Fruit fly (Drosophila melanogaster) whole organism, wandering third instar larva: ENCODE measurements around the gene Rhau.

Source experiments
- Abd-B ChIP-seq: fragments of >200 bp; optimal IDR thresholded peaks from 2 replicates; lab custom pipeline; 2017; ENCODE audit warnings: missing biosample characterization, missing genetic modification characterization
- CG32264 ChIP-seq: fragments of 200-800 bp; sonication (Bioruptor generic); optimal IDR thresholded peaks from 2 replicates; lab custom pipeline; 2016; ENCODE audit warnings: missing biosample characterization, missing genetic modification characterization
- CG9705 ChIP-seq: fragments of 200-800 bp; sonication (Bioruptor generic); optimal IDR thresholded peaks from 2 replicates; lab custom pipeline; 2018; ENCODE audit warnings: missing biosample characterization, mild to moderate bottlenecking, missing genetic modification characterization
- CrebA ChIP-seq: fragments of 200-800 bp; sonication (Bioruptor generic); optimal IDR thresholded peaks from 2 replicates; lab custom pipeline; 2016; ENCODE audit warnings: missing biosample characterization, mild to moderate bottlenecking, missing genetic modification characterization, borderline replicate concordance
- Dfd ChIP-seq: fragments of >200 bp; optimal IDR thresholded peaks from 2 replicates; lab custom pipeline; 2017; ENCODE audit warnings: missing biosample characterization, missing genetic modification characterization
- Dif ChIP-seq: fragments of 200-275, 200-300 bp; sonication (Bioruptor generic); optimal IDR thresholded peaks from 2 replicates; lab custom pipeline; 2018; ENCODE audit warnings: missing biosample characterization, missing genetic modification characterization; ENCODE audit not compliant: partially characterized antibody
- GATAd ChIP-seq: sonication (Bioruptor generic); optimal IDR thresholded peaks from 2 replicates; lab custom pipeline; 2016; ENCODE audit warnings: missing biosample characterization, missing genetic modification characterization
- HLH106 ChIP-seq: fragments of 200-800 bp; optimal IDR thresholded peaks from 3 replicates; lab custom pipeline; 2019; ENCODE audit warnings: missing biosample characterization, mild to moderate bottlenecking, missing genetic modification characterization, moderate library complexity
- Hnf4 ChIP-seq: fragments of 200-800 bp; sonication (Bioruptor generic); optimal IDR thresholded peaks from 2 replicates; lab custom pipeline; 2016; ENCODE audit warnings: missing biosample characterization, mild to moderate bottlenecking, missing genetic modification characterization
- Jra ChIP-seq: sonication (Bioruptor generic); optimal IDR thresholded peaks from 2 replicates; lab custom pipeline; 2016; ENCODE audit warnings: missing biosample characterization, missing genetic modification characterization
- Myc ChIP-seq: fragments of >200 bp; optimal IDR thresholded peaks from 2 replicates; lab custom pipeline; 2017
- N ChIP-seq: fragments of >200 bp; optimal IDR thresholded peaks from 2 replicates; lab custom pipeline; 2018; ENCODE audit warnings: missing biosample characterization, missing external identifiers, missing genetic modification characterization
- OdsH ChIP-seq: fragments of 200-800 bp; sonication (Bioruptor generic); optimal IDR thresholded peaks from 2 replicates; lab custom pipeline; 2016; ENCODE audit warnings: missing biosample characterization, mild to moderate bottlenecking, missing genetic modification characterization
- Rel ChIP-seq, 2 experiments: fragments of 200-800 bp; sonication (Bioruptor generic) in 1 of 2; optimal IDR thresholded peaks; 2 replicates in 1 of 2; 3 replicates in 1 of 2; lab custom pipeline; 2016 to 2019; ENCODE audit warnings: mild to moderate bottlenecking in 2 of 2, missing biosample characterization in 2 of 2, missing genetic modification characterization in 2 of 2, moderate library complexity in 1 of 2
- Sp1 ChIP-seq: fragments of 200-800 bp; sonication (Bioruptor generic); optimal IDR thresholded peaks from 3 replicates; lab custom pipeline; 2019; ENCODE audit warnings: missing biosample characterization, mild to moderate bottlenecking, missing genetic modification characterization, moderate library complexity
- Vsx2 ChIP-seq: fragments of 200-300, 225-300 bp; sonication (Bioruptor generic); optimal IDR thresholded peaks from 2 replicates; lab custom pipeline; 2018; ENCODE audit warnings: missing biosample characterization, missing genetic modification characterization; ENCODE audit not compliant: partially characterized antibody
- br ChIP-seq: fragments of 200-800 bp; sonication (Bioruptor generic); optimal IDR thresholded peaks from 2 replicates; lab custom pipeline; 2016; ENCODE audit warnings: missing biosample characterization, missing genetic modification characterization
- dl ChIP-seq, 2 experiments: fragments of 175-275, 200-275 bp in 1 of 2; fragments of 200-275 bp in 1 of 2; sonication (Bioruptor generic); optimal IDR thresholded peaks; lab custom pipeline; 2018; ENCODE audit warnings: mild to moderate bottlenecking in 2 of 2, missing biosample characterization in 2 of 2, missing genetic modification characterization in 2 of 2, moderate library complexity in 2 of 2; ENCODE audit not compliant: partially characterized antibody in 2 of 2, insufficient read depth in 1 of 2
- dmrt93B ChIP-seq: fragments of 200-800 bp; sonication (Bioruptor generic); optimal IDR thresholded peaks from 2 replicates; lab custom pipeline; 2018; ENCODE audit warnings: missing biosample characterization, mild to moderate bottlenecking, missing genetic modification characterization
- dsf ChIP-seq: sonication (Bioruptor generic); optimal IDR thresholded peaks from 2 replicates; lab custom pipeline; 2016; ENCODE audit warnings: missing biosample characterization, missing genetic modification characterization, borderline replicate concordance
- foxo ChIP-seq, 2 experiments: fragments of 200-800 bp; sonication (Bioruptor generic); optimal IDR thresholded peaks; 2 replicates in 1 of 2; 3 replicates in 1 of 2; lab custom pipeline; 2016 to 2017; ENCODE audit warnings: missing biosample characterization in 2 of 2, missing genetic modification characterization in 2 of 2
- fru ChIP-seq: fragments of 200-800 bp; sonication (Bioruptor generic); optimal IDR thresholded peaks from 3 replicates; lab custom pipeline; 2016; ENCODE audit warnings: missing biosample characterization, mild to moderate bottlenecking, missing genetic modification characterization
- h ChIP-seq: fragments of 200-800 bp; sonication (Bioruptor generic); optimal IDR thresholded peaks from 3 replicates; lab custom pipeline; 2016; ENCODE audit warnings: missing biosample characterization, mild to moderate bottlenecking, missing genetic modification characterization
- lola ChIP-seq: fragments of >200 bp; optimal IDR thresholded peaks from 2 replicates; lab custom pipeline; 2017; ENCODE audit warnings: missing biosample characterization, missing genetic modification characterization
- pan ChIP-seq: fragments of >200 bp; optimal IDR thresholded peaks from 2 replicates; lab custom pipeline; 2017
- psq ChIP-seq: fragments of 200-800 bp; sonication (Bioruptor generic); optimal IDR thresholded peaks from 3 replicates; lab custom pipeline; 2017; ENCODE audit warnings: missing biosample characterization, mild to moderate bottlenecking, missing genetic modification characterization, moderate library complexity
- rgr ChIP-seq: fragments of 200-800 bp; sonication (Bioruptor generic); optimal IDR thresholded peaks from 3 replicates; lab custom pipeline; 2016; ENCODE audit warnings: missing biosample characterization, mild to moderate bottlenecking, missing genetic modification characterization
- sage ChIP-seq: fragments of 200-800 bp; sonication (Bioruptor generic); optimal IDR thresholded peaks from 2 replicates; lab custom pipeline; 2016; ENCODE audit warnings: missing biosample characterization, mild to moderate bottlenecking, missing genetic modification characterization
- sv ChIP-seq: fragments of 200-800 bp; sonication (Bioruptor generic); optimal IDR thresholded peaks from 3 replicates; lab custom pipeline; 2016; ENCODE audit warnings: missing biosample characterization, missing genetic modification characterization
- tai ChIP-seq: sonication (Bioruptor generic); optimal IDR thresholded peaks from 2 replicates; lab custom pipeline; 2016; ENCODE audit warnings: missing biosample characterization, missing genetic modification characterization
- woc ChIP-seq: sonication (Bioruptor generic); optimal IDR thresholded peaks from 2 replicates; lab custom pipeline; 2016; ENCODE audit warnings: missing biosample characterization, mild to moderate bottlenecking, missing genetic modification characterization

Rhau gene

DNA sequence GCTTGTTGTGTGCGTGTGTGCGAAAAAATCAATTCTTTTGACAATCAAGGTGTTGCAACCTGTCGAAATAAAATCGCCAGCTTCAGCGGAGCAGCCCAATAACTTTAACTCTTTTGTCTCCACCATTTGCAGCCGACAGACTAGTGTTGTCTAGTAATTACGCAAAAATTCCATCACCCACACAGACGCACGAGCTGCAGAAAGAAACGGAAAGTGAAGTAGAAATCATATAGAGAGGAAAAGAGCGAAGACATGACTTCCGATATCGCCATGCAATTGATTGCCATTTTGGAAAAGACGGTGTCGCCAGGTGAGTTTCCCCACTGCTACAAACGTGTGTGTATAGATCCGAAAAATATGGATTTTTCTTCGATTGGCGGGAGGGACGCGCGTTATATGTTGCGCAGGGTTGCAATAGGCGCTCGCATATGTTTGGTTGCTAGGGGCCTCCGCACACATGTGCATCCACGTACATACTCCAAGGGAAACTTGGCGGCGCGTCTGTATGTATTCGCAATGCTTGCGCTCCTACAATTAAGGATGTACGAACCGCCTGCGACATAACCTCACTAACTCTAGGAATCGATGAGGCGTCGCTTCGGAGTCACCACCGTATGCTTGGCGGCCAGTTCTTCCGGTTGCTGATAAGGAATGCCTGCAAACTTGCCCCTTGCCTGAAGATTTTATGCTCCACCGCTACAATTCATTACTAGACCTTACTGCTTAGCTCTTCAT is 22.5 kb downstream of the Rhau start:
- no peak for TF ChIP-seq Dfd (GFP tag; lab: Kevin White, UChicago)
- TF ChIP-seq foxo (GFP tag; optimal IDR thresholded peaks at IDR 0.05; lab: Kevin White, UChicago), result no peak
- TF ChIP-seq sv (GFP tag; lab: Kevin White, UChicago), result no peak
- no peak for TF ChIP-seq GATAd (GFP tag; lab: Kevin White, UChicago)
- TF ChIP-seq HLH106 (tag; lab: Kevin White, UChicago), result no peak
- TF ChIP-seq Vsx2, result no peak
- TF ChIP-seq lola (GFP tag; lab: Kevin White, UChicago), result no peak
- TF ChIP-seq CG9705 (GFP tag; lab: Kevin White, UChicago), result no peak
- no peak for TF ChIP-seq fru (GFP tag; lab: Kevin White, UChicago)
- no peak for TF ChIP-seq Abd-B (GFP tag; lab: Kevin White, UChicago)
- no peak for TF ChIP-seq dsf (GFP tag; lab: Kevin White, UChicago)
- no peak for TF ChIP-seq Hnf4 (GFP tag; lab: Kevin White, UChicago)

DNA sequence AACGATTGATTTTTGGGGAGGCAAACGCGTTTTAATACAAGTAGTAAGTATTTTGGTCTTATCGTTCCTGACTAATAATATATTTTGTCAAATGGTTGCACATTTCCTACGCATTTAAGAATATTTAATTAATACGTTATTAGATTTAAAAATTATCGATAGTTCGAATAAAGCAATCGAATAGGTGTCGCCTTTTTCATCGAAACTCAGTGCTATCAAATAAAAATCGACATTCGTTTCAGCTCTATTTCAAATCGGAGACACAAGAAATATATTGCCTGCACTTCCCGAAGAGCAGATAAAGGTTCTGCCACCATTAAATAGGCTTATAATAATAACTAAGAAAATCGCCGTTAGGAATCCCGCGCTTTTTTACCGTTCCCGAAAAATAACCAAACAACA is 23.1 kb downstream of the Rhau start:
- no peak for TF ChIP-seq lola (GFP tag; lab: Kevin White, UChicago)
- TF ChIP-seq Jra (GFP tag; lab: Kevin White, UChicago), result no peak
- no peak for TF ChIP-seq psq
- TF ChIP-seq tai (GFP tag; lab: Kevin White, UChicago), result no peak
- TF ChIP-seq Hnf4 (GFP tag; lab: Kevin White, UChicago), result no peak

DNA sequence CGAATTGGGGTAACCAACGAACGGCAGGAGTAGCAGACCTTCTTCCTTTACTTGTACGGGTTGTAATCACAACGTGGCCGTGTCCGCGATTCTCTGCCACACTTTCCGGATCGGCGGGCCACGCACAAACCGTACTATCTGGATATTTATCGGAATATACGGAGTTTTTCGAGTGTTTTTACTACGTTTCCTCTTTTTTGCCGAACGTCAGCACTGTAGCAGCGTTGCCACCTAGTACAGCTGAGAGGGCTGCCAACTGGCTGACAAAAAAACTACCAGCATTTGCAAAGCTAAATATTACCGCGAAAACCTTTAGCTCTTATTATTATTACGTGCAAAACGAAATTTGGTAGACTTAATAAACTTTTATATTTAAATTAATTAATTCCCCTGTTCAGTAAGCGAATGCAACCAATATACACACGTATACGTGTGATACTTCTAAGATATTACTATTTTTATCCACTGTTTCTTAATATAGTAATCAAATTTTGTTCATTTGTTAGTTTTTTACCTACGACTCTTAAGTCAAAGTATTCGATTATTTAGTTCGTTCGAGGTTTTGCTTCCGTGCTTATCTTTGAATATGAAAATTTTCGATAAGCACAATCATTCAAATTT is 23.6 kb downstream of the Rhau start, which contains the start of gene TM9SF2:
Gene TM9SF2 (minus strand): TSS at position 244 of the 621 bp plus-strand sequence.
- no peak for TF ChIP-seq foxo (GFP tag; optimal IDR thresholded peaks at IDR 0.05; lab: Kevin White, UChicago)
- no peak for TF ChIP-seq Hnf4 (GFP tag; lab: Kevin White, UChicago)
- TF ChIP-seq CG9705 (GFP tag; lab: Kevin White, UChicago), result peak; percentile 18
- TF ChIP-seq psq, result no peak
- TF ChIP-seq tai (GFP tag; lab: Kevin White, UChicago), result no peak
- no peak for TF ChIP-seq Dfd (GFP tag; lab: Kevin White, UChicago)
- no peak for TF ChIP-seq woc (GFP tag; lab: Kevin White, UChicago)
- no peak for TF ChIP-seq Rel (GFP tag; optimal IDR thresholded peaks at IDR 0.05; lab: Kevin White, UChicago)
- TF ChIP-seq Rel (tag; optimal IDR thresholded peaks at IDR 0.05; lab: Kevin White, UChicago), result peak; percentile 18
- no peak for TF ChIP-seq CG32264 (GFP tag; lab: Kevin White, UChicago)
- TF ChIP-seq Jra (GFP tag; lab: Kevin White, UChicago), result no peak
- TF ChIP-seq h (GFP tag; lab: Kevin White, UChicago), result no peak
- TF ChIP-seq OdsH (GFP tag; lab: Kevin White, UChicago), result no peak
- no peak for TF ChIP-seq Dif (GFP tag; lab: Kevin White, UChicago)
- no peak for TF ChIP-seq Myc (lab: Kevin White, UChicago)
- no peak for TF ChIP-seq fru (GFP tag; lab: Kevin White, UChicago)
- peak; percentile 45 for TF ChIP-seq HLH106 (tag; lab: Kevin White, UChicago)
- TF ChIP-seq sage (GFP tag; lab: Kevin White, UChicago), result no peak

DNA sequence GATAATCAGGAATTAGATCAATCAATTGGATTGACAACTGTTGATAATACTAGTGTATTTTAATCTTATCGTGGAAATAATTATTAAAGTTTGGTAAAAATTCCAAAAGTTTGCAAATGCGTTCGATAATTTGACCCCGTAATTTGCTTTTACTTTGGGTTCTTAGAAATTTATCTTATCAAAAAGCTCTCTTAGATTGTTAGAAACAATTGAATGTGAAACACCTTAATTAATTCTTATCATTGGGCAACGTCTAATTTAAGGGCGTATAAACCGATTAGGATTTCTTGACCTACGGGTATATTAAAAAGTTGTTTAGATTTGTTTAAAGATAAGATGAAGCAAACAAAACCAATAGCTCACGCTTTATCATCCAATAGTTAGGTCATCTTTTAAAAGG is 24.8 kb downstream of the Rhau start:
- TF ChIP-seq N, result no peak
- no peak for TF ChIP-seq psq
- TF ChIP-seq tai (GFP tag; lab: Kevin White, UChicago), result no peak
- no peak for TF ChIP-seq Myc (lab: Kevin White, UChicago)
- TF ChIP-seq CG9705 (GFP tag; lab: Kevin White, UChicago), result no peak
- TF ChIP-seq Jra (GFP tag; lab: Kevin White, UChicago), result no peak
- no peak for TF ChIP-seq foxo (GFP tag; optimal IDR thresholded peaks at IDR 0.05; lab: Kevin White, UChicago)
- no peak for TF ChIP-seq Rel (GFP tag; optimal IDR thresholded peaks at IDR 0.05; lab: Kevin White, UChicago)
- TF ChIP-seq Rel (tag; optimal IDR thresholded peaks at IDR 0.05; lab: Kevin White, UChicago), result no peak
- no peak for TF ChIP-seq rgr (GFP tag; lab: Kevin White, UChicago)
- no peak for TF ChIP-seq woc (GFP tag; lab: Kevin White, UChicago)
- TF ChIP-seq Hnf4 (GFP tag; lab: Kevin White, UChicago), result no peak
- TF ChIP-seq dl (GFP tag; optimal IDR thresholded peaks at IDR 0.05; lab: Kevin White, UChicago; ENCODE audit: insufficient read depth in 1 of 2, partially characterized antibody in 2 of 2), result no peak

DNA sequence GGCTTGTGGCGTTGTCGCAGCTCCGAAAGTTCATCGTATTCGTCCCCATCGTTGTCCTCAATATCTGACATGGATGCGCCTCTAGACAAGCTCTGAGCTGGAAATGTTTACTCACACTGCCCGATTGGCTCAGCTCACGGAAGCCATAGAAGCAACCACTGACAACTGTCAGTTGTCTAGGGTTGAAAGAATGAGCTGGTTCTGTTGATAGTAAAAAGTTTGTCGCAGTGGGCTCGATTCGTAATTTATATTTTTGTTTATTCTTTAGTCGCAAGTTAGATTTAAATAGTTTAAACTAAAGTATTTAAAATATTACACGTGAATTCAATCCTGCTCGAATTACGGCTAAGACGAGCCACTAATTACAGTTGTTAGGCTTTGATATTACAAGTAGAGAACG is 27.6 kb downstream of the Rhau start, which contains the start of gene CarT:
Gene CarT (minus strand): TSS at position 101 of the 400 bp plus-strand sequence.
- TF ChIP-seq Dfd (GFP tag; lab: Kevin White, UChicago), result no peak
- no peak for TF ChIP-seq HLH106 (tag; lab: Kevin White, UChicago)
- no peak for TF ChIP-seq dsf (GFP tag; lab: Kevin White, UChicago)
- no peak for TF ChIP-seq h (GFP tag; lab: Kevin White, UChicago)
- no peak for TF ChIP-seq Myc (lab: Kevin White, UChicago)
- no peak for TF ChIP-seq dl (GFP tag; optimal IDR thresholded peaks at IDR 0.05; lab: Kevin White, UChicago; ENCODE audit: insufficient read depth in 1 of 2, partially characterized antibody in 2 of 2)
- no peak for TF ChIP-seq rgr (GFP tag; lab: Kevin White, UChicago)
- TF ChIP-seq Rel (GFP tag; optimal IDR thresholded peaks at IDR 0.05; lab: Kevin White, UChicago), result no peak
- no peak for TF ChIP-seq Rel (tag; optimal IDR thresholded peaks at IDR 0.05; lab: Kevin White, UChicago)
- no peak for TF ChIP-seq N
- no peak for TF ChIP-seq pan (lab: Kevin White, UChicago)
- TF ChIP-seq CrebA, result no peak
- TF ChIP-seq br (GFP tag; lab: Kevin White, UChicago), result no peak
- no peak for TF ChIP-seq Sp1
- no peak for TF ChIP-seq OdsH (GFP tag; lab: Kevin White, UChicago)
- TF ChIP-seq woc (GFP tag; lab: Kevin White, UChicago), result no peak
- TF ChIP-seq dmrt93B, result no peak
- TF ChIP-seq fru (GFP tag; lab: Kevin White, UChicago), result no peak
- TF ChIP-seq CG32264 (GFP tag; lab: Kevin White, UChicago), result no peak
